Worm (Caenorhabditis elegans): Measurements from ENCODE around the gene stdh-2.

DNA sequence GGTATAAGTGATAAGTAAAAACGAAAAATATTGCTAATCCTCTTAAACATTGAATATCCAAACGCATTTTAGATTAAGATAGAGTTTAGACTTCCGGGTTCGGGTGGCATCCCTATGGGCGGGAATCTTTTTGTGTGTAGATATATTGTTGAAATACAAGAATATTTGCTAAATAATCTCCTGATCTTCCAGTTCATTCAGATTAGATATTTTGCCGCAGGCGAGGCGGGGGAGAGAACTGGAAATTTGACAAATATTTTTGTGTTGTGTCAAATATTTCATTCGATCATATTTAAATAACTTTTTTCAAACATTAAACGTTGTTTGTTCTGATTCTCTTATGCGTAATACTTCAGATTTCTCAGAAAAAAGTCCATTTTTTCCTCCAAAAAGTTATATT lies 14.3 kb upstream of the stdh-2 start, which contains the start of gene oac-15:
- TF ChIP-seq lsy-2 (tag; optimal IDR thresholded peaks at IDR 0.05), result no peak
- no peak for TF ChIP-seq nhr-28 (tag; optimal IDR thresholded peaks at IDR 0.05)
- TF ChIP-seq mab-5 (tag; optimal IDR thresholded peaks at IDR 0.05), result no peak
- TF ChIP-seq nhr-2 (tag; optimal IDR thresholded peaks at IDR 0.05), result no peak
- TF ChIP-seq nhr-12 (tag; optimal IDR thresholded peaks at IDR 0.05), result no peak
- TF ChIP-seq flh-1 (GFP tag; optimal IDR thresholded peaks at IDR 0.05), result no peak
- TF ChIP-seq nhr-237 (tag; optimal IDR thresholded peaks at IDR 0.05), result no peak
- TF ChIP-seq unc-62 (GFP tag; optimal IDR thresholded peaks at IDR 0.05), result no peak
- no peak for TF ChIP-seq nhr-76 (tag; optimal IDR thresholded peaks at IDR 0.05)
